Worm (Caenorhabditis elegans) whole organism, young adult: Measurements from ENCODE around the gene F59B10.2.

Source experiments
- B0019.2 ChIP-seq: fragments of 200-800 bp; sonication (Bioruptor generic); conservative IDR thresholded peaks from 2 replicates; pipeline ENCODE4 v1.3.6; 2022; ENCODE audit warnings: missing genetic modification reagents, missing genetic modification characterization, missing compliant biosample characterization
- B0035.1 ChIP-seq: sonication (generic microtip); optimal IDR thresholded peaks from 2 replicates; lab custom pipeline; 2016; ENCODE audit warnings: missing genetic modification characterization, mild to moderate bottlenecking, missing compliant biosample characterization, missing genotype, missing genetic modification reagents
- B0336.3 ChIP-seq: fragments of 200-800 bp; sonication (Bioruptor generic); IDR thresholded peaks from 2 replicates; pipeline ENCODE4 v1.3.6; 2022; ENCODE audit warnings: missing genetic modification characterization, missing compliant biosample characterization
- F33H1.4 ChIP-seq: fragments of 200-800 bp; sonication (Bioruptor generic); IDR thresholded peaks from 2 replicates; pipeline ENCODE4 v1.3.6; 2022; ENCODE audit warnings: missing genetic modification reagents, missing genetic modification characterization, missing compliant biosample characterization
- F37B4.10 ChIP-seq: fragments of 200-800 bp; sonication (Bioruptor generic); IDR thresholded peaks from 2 replicates; pipeline ENCODE4 v1.3.6; 2022; ENCODE audit warnings: missing genetic modification characterization, missing compliant biosample characterization
- F55B11.4 ChIP-seq: sonication (generic microtip); optimal IDR thresholded peaks from 2 replicates; lab custom pipeline; 2016; ENCODE audit warnings: missing compliant biosample characterization, missing genetic modification characterization, borderline replicate concordance; ENCODE audit not compliant: insufficient read depth
- Y53F4B.3 ChIP-seq: fragments of 200-800 bp; sonication (Bioruptor generic); IDR thresholded peaks from 2 replicates; pipeline ENCODE4 v1.3.6; 2022; ENCODE audit warnings: missing genetic modification reagents, missing genetic modification characterization, missing compliant biosample characterization
- Y53G8AR.9 ChIP-seq: fragments of 200-800 bp; sonication (Bioruptor generic); conservative IDR thresholded peaks from 2 replicates; pipeline ENCODE4 v1.3.6; 2022; ENCODE audit warnings: missing genetic modification reagents, missing genetic modification characterization, missing compliant biosample characterization
- Y56A3A.18 ChIP-seq: fragments of 200-800 bp; sonication (Bioruptor generic); IDR thresholded peaks from 2 replicates; pipeline ENCODE4 v1.3.6; 2022; ENCODE audit warnings: missing genetic modification reagents, missing genetic modification characterization, missing compliant biosample characterization
- Y95B8A.8 ChIP-seq: fragments of 200-800 bp; sonication (Bioruptor generic); IDR thresholded peaks from 2 replicates; pipeline ENCODE4 v1.3.6; 2022; ENCODE audit warnings: missing genetic modification reagents, missing genetic modification characterization, missing compliant biosample characterization
- ZK185.1 ChIP-seq: sonication (generic microtip); optimal IDR thresholded peaks from 2 replicates; lab custom pipeline; 2016; ENCODE audit warnings: mild to moderate bottlenecking, missing genetic modification characterization, missing compliant biosample characterization; ENCODE audit not compliant: poor library complexity, severe bottlenecking
- ama-1 ChIP-seq, 3 experiments: fragments of 150-350 bp in 1 of 3; sonication (generic microtip) in 2 of 3; optimal IDR thresholded peaks; 2 replicates each; lab custom pipeline; 2014 to 2018; ENCODE audit warnings: missing biosample characterization in 2 of 3, missing genetic modification characterization in 2 of 3, missing genetic modification reagents in 2 of 3
- aptf-2 ChIP-seq: fragments of 200-800 bp; sonication (Bioruptor generic); conservative IDR thresholded peaks from 2 replicates; pipeline ENCODE4 v1.3.6; 2022; ENCODE audit warnings: missing genetic modification reagents, missing genetic modification characterization, missing compliant biosample characterization
- aptf-3 ChIP-seq: fragments of 200-800 bp; sonication (Bioruptor generic); IDR thresholded peaks from 2 replicates; pipeline ENCODE4 v1.3.6; 2022; ENCODE audit warnings: missing genetic modification characterization, missing compliant biosample characterization
- cebp-1 ChIP-seq, 2 experiments: fragments of 200-800 bp in 1 of 2; sonication (Bioruptor generic) in 1 of 2; sonication (generic microtip) in 1 of 2; IDR thresholded peaks in 1 of 2; optimal IDR thresholded peaks in 1 of 2; 2 replicates each; pipeline versions ENCODE4 v1.3.6 to Lab custom; 2017 to 2022; ENCODE audit warnings: missing compliant biosample characterization in 2 of 2, missing genetic modification characterization in 2 of 2, mild to moderate bottlenecking in 1 of 2, missing genetic modification reagents in 1 of 2, moderate library complexity in 1 of 2
- ceh-100 ChIP-seq: fragments of 200-800 bp; sonication (Bioruptor generic); IDR thresholded peaks from 2 replicates; pipeline ENCODE4 v1.3.6; 2022; ENCODE audit warnings: missing genetic modification reagents, missing genetic modification characterization, missing compliant biosample characterization
- ceh-58 ChIP-seq: fragments of 200-800 bp; sonication (Bioruptor generic); IDR thresholded peaks from 2 replicates; pipeline ENCODE4 v1.3.6; 2022; ENCODE audit warnings: missing genetic modification characterization, missing compliant biosample characterization
- ceh-79 ChIP-seq: sonication (generic microtip); optimal IDR thresholded peaks from 2 replicates; lab custom pipeline; 2017; ENCODE audit warnings: mild to moderate bottlenecking, missing genetic modification characterization, missing compliant biosample characterization
- ceh-91 ChIP-seq: fragments of 200-800 bp; sonication (Bioruptor generic); IDR thresholded peaks from 2 replicates; pipeline ENCODE4 v1.3.6; 2022; ENCODE audit warnings: missing genetic modification reagents, missing genetic modification characterization, missing compliant biosample characterization
- chd-7 ChIP-seq: sonication (generic microtip); optimal IDR thresholded peaks from 2 replicates; lab custom pipeline; 2016; ENCODE audit warnings: mild to moderate bottlenecking, missing genetic modification characterization, moderate library complexity, missing compliant biosample characterization
- dox-1 ChIP-seq: fragments of 200-800 bp; sonication (Bioruptor generic); IDR thresholded peaks from 2 replicates; pipeline ENCODE4 v1.3.6; 2022; ENCODE audit warnings: missing genetic modification reagents, missing genetic modification characterization, missing compliant biosample characterization
- efl-1 ChIP-seq: fragments of 150-350 bp; optimal IDR thresholded peaks from 2 replicates; lab custom pipeline; 2014; ENCODE audit warnings: missing biosample characterization, missing genetic modification reagents, missing genetic modification characterization
- ekl-4 ChIP-seq: fragments of 200-800 bp; sonication (Bioruptor generic); IDR thresholded peaks from 2 replicates; pipeline ENCODE4 v1.3.6; 2022; ENCODE audit warnings: missing genetic modification reagents, missing genetic modification characterization, missing compliant biosample characterization
- ets-4 ChIP-seq: fragments of 200-800 bp; sonication (Bioruptor generic); optimal IDR thresholded peaks from 2 replicates; lab custom pipeline; 2018; ENCODE audit warnings: mild to moderate bottlenecking, missing genetic modification characterization, missing compliant biosample characterization
- hlh-12 ChIP-seq: sonication (generic microtip); optimal IDR thresholded peaks from 2 replicates; lab custom pipeline; 2016; ENCODE audit warnings: missing genetic modification characterization, missing compliant biosample characterization
- hmg-1.2 ChIP-seq: fragments of 200-800 bp; sonication (Bioruptor generic); IDR thresholded peaks from 2 replicates; pipeline ENCODE4 v1.3.6; 2022; ENCODE audit warnings: missing genetic modification reagents, missing genetic modification characterization, missing compliant biosample characterization
- lag-1 ChIP-seq: fragments of 200-800 bp; sonication (Bioruptor generic); IDR thresholded peaks from 2 replicates; pipeline ENCODE4 v1.3.6; 2022; ENCODE audit warnings: missing genetic modification reagents, missing genetic modification characterization, missing compliant biosample characterization
- let-607 ChIP-seq, 2 experiments: fragments of 200-800 bp in 1 of 2; sonication (Bioruptor generic) in 1 of 2; sonication (generic microtip) in 1 of 2; optimal IDR thresholded peaks; 2 replicates each; lab custom pipeline; 2016 to 2018; ENCODE audit warnings: mild to moderate bottlenecking in 2 of 2, missing compliant biosample characterization in 2 of 2, missing genetic modification characterization in 2 of 2, moderate library complexity in 2 of 2, missing genotype in 1 of 2
- madf-3 ChIP-seq: fragments of 200-800 bp; sonication (Bioruptor generic); IDR thresholded peaks from 2 replicates; pipeline ENCODE4 v1.3.6; 2022; ENCODE audit warnings: missing genetic modification reagents, missing genetic modification characterization, missing compliant biosample characterization
- mel-28 ChIP-seq: sonication (generic microtip); optimal IDR thresholded peaks from 2 replicates; lab custom pipeline; 2016; ENCODE audit warnings: borderline replicate concordance, mild to moderate bottlenecking, missing genetic modification characterization, missing compliant biosample characterization
- mes-4 ChIP-seq: sonication (generic microtip); optimal IDR thresholded peaks from 2 replicates; lab custom pipeline; 2016; ENCODE audit warnings: missing genotype, missing genetic modification characterization, missing compliant biosample characterization
- pha-4 ChIP-seq: fragments of 150-350 bp; sonication (generic microtip); optimal IDR thresholded peaks from 2 replicates; lab custom pipeline; 2014; ENCODE audit warnings: missing biosample characterization, missing genetic modification reagents, missing genetic modification characterization
- rcor-1 ChIP-seq: fragments of 200-800 bp; sonication (Bioruptor generic); IDR thresholded peaks from 2 replicates; pipeline ENCODE4 v1.3.6; 2022; ENCODE audit warnings: missing genetic modification reagents, missing genetic modification characterization, missing compliant biosample characterization
- repo-1 ChIP-seq: sonication (generic microtip); optimal IDR thresholded peaks from 2 replicates; lab custom pipeline; 2017; ENCODE audit warnings: mild to moderate bottlenecking, missing genetic modification characterization, missing compliant biosample characterization
- snpc-1.1 ChIP-seq: sonication (generic microtip); optimal IDR thresholded peaks from 2 replicates; lab custom pipeline; 2017; ENCODE audit warnings: missing genetic modification characterization, mild to moderate bottlenecking, missing compliant biosample characterization, antibody characterized with exemption, moderate library complexity, missing genotype, missing genetic modification reagents; ENCODE audit not compliant: insufficient read depth
- snpc-1.3 ChIP-seq: sonication (generic microtip); optimal IDR thresholded peaks from 2 replicates; lab custom pipeline; 2017; ENCODE audit warnings: missing genetic modification characterization, mild to moderate bottlenecking, missing compliant biosample characterization, antibody characterized with exemption, moderate library complexity, missing genotype, missing genetic modification reagents; ENCODE audit not compliant: insufficient read depth
- snpc-3.4 ChIP-seq: sonication (generic microtip); optimal IDR thresholded peaks from 2 replicates; lab custom pipeline; 2017; ENCODE audit warnings: missing genetic modification characterization, mild to moderate bottlenecking, missing compliant biosample characterization, antibody characterized with exemption, moderate library complexity, missing genotype, missing genetic modification reagents
- sptf-2 ChIP-seq: fragments of 200-800 bp; sonication (Bioruptor generic); optimal IDR thresholded peaks from 2 replicates; lab custom pipeline; 2018; ENCODE audit warnings: mild to moderate bottlenecking, missing genetic modification characterization, missing compliant biosample characterization
- tbp1 ChIP-seq: fragments of 200-800 bp; sonication (Bioruptor generic); optimal IDR thresholded peaks from 2 replicates; lab custom pipeline; 2018; ENCODE audit warnings: mild to moderate bottlenecking, missing genetic modification characterization, missing compliant biosample characterization
- tlf-1 ChIP-seq: fragments of 200-800 bp; sonication (Bioruptor generic); optimal IDR thresholded peaks from 2 replicates; lab custom pipeline; 2018; ENCODE audit warnings: mild to moderate bottlenecking, missing genetic modification characterization, missing compliant biosample characterization
- zim-3 ChIP-seq: sonication (generic microtip); optimal IDR thresholded peaks from 2 replicates; lab custom pipeline; 2017; ENCODE audit warnings: mild to moderate bottlenecking, missing genetic modification characterization, moderate library complexity, missing compliant biosample characterization
- ztf-25 ChIP-seq: fragments of 200-800 bp; sonication (Bioruptor generic); IDR thresholded peaks from 2 replicates; pipeline ENCODE4 v1.3.6; 2022; ENCODE audit warnings: missing genetic modification reagents, missing genetic modification characterization, missing compliant biosample characterization
- ztf-26 ChIP-seq: sonication (generic microtip); optimal IDR thresholded peaks from 2 replicates; lab custom pipeline; 2017; ENCODE audit warnings: missing genetic modification characterization, missing compliant biosample characterization
- ztf-28 ChIP-seq: fragments of 200-800 bp; sonication (Bioruptor generic); IDR thresholded peaks from 2 replicates; pipeline ENCODE4 v1.3.6; 2022; ENCODE audit warnings: missing genetic modification reagents, missing genetic modification characterization, missing compliant biosample characterization
- ztf-3 ChIP-seq: fragments of 200-800 bp; sonication (Bioruptor generic); optimal IDR thresholded peaks from 2 replicates; lab custom pipeline; 2018; ENCODE audit warnings: mild to moderate bottlenecking, missing genetic modification characterization, missing compliant biosample characterization

Gene F59B10.2

DNA sequence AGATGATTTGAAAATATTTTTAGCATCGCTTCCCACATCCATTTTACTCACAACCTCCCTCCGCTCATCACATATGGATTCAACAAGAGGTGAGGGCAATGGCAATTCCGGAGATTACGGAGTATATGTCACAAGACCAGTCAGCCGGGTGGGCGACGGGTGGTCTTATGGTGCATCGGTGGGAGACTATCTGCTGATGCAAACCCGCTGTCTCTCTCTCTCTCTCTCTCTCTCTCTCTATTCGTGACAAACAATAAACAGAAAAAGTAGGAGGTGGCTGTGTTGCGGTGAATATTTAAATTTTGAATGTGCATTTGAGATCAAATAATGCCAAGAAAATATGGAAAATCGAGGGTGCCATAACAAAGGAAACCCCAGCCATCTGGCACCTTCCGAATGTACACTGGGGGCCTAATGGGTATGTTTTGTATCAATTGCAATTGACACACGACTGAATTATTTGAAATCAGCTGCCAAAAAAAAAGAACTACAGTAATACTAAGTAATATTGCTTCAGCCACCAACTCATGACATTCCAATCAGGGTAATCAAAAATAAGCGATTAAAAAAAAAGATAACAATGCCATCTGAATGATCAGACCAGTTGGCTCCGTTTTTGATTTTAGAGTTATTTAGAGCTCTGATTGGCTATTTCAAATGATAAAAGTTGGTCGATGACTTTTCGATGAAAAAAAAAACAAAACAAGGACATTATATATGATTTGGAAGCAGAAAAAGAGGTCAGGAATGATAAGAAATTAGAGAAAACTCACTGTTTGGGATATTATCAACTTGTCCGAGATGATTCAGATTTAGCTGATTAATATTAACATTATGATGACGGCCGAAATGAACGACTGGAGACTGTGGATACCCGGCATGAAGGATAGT is 38.4 kb upstream of the F59B10.2 start:
- TF ChIP-seq dox-1 (GFP tag; lab: Robert Waterston, UW) = peak; percentile 37; the same call in 1 of the 2 replicates
- TF ChIP-seq cebp-1 (GFP tag; IDR thresholded peaks at IDR 0.05; lab: Robert Waterston, UW) = no peak
- TF ChIP-seq cebp-1 (tag; optimal IDR thresholded peaks at IDR 0.05; lab: Kevin White, UChicago) = peak; percentile 6
- TF ChIP-seq ceh-79 (tag; lab: Kevin White, UChicago) = no peak
- peak; percentile 59 for TF ChIP-seq ets-4 (GFP tag; lab: Kevin White, UChicago)
- 0 out of 2 replicates have a peak, but pooled peaks have one; percentile 49 for TF ChIP-seq ztf-25 (GFP tag; lab: Robert Waterston, UW)
- TF ChIP-seq tlf-1 = peak; percentile 40
- no peak for TF ChIP-seq B0019.2
- TF ChIP-seq Y56A3A.18 = 0 out of 2 replicates have a peak, but pooled peaks have one; percentile 6
- TF ChIP-seq tbp1 (GFP tag; lab: Kevin White, UChicago) = peak; percentile 21
- TF ChIP-seq ztf-28 = 0 out of 2 replicates have a peak, but pooled peaks have one; percentile 23
- TF ChIP-seq Y53F4B.3 = no peak
- TF ChIP-seq snpc-3.4 (tag; lab: Kevin White, UChicago) = peak; percentile 11
- peak; percentile 24; the same call in 1 of the 2 replicates for TF ChIP-seq hmg-1.2
- no peak for TF ChIP-seq sptf-2 (GFP tag; lab: Kevin White, UChicago)
- TF ChIP-seq B0336.3 = 0 out of 2 replicates have a peak, but pooled peaks have one; percentile 3
- TF ChIP-seq ceh-100 (GFP tag; lab: Robert Waterston, UW) = 0 out of 2 replicates have a peak, but pooled peaks have one; percentile 9
- TF ChIP-seq ceh-58 = no peak
- TF ChIP-seq Y95B8A.8 (GFP tag; lab: Robert Waterston, UW) = 0 out of 2 replicates have a peak, but pooled peaks have one; percentile 8
- TF ChIP-seq ama-1 (optimal IDR thresholded peaks at IDR 0.05; lab: Kevin White, UChicago) = peak; percentile 94
- peak in 1 of 2 experiments; percentile 9 for TF ChIP-seq ama-1 (GFP tag; optimal IDR thresholded peaks at IDR 0.05; lab: Kevin White, UChicago)
- TF ChIP-seq madf-3 (GFP tag; lab: Robert Waterston, UW) = no peak
- no peak for TF ChIP-seq B0035.1
- no peak for TF ChIP-seq chd-7
- peak; percentile 31 for TF ChIP-seq ZK185.1 (tag; lab: Kevin White, UChicago)
- TF ChIP-seq Y53G8AR.9 (GFP tag; lab: Robert Waterston, UW) = 0 out of 2 replicates have a peak, but pooled peaks have one; percentile 7
- no peak for TF ChIP-seq ztf-26 (tag; lab: Kevin White, UChicago)
- no peak for TF ChIP-seq F55B11.4
- peak; percentile 15 for TF ChIP-seq zim-3 (tag; lab: Kevin White, UChicago)

DNA sequence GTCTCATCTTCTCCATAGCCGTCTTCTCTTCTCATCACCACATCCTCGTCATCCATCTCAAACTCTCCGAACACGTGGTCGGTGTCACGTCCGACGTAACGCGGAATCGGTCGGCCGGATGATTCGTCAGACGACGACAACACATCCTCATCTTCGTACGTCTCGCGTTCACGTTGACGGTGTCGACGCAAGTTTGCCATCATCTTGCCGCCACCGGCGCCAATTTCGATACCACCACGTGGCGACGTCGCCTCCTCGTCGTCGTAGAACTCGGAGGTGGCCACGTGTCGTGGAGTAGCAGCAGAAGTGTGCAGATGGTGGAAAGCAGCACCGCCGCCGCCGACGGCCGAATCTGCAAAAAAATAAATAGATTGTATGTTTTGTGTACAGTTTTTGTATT is 37.7 kb upstream of the F59B10.2 start:
- no peak for TF ChIP-seq snpc-1.1 (tag; lab: Kevin White, UChicago)
- no peak for TF ChIP-seq ceh-91
- no peak; the same call in 1 of the 2 replicates for TF ChIP-seq aptf-3 (GFP tag; lab: Robert Waterston, UW)
- no peak for TF ChIP-seq ets-4 (GFP tag; lab: Kevin White, UChicago)
- no peak for TF ChIP-seq snpc-1.3 (tag; lab: Kevin White, UChicago)
- no peak; the same call in 1 of the 2 replicates for TF ChIP-seq aptf-2 (GFP tag; lab: Robert Waterston, UW)
- no peak for TF ChIP-seq rcor-1 (GFP tag; lab: Robert Waterston, UW)
- TF ChIP-seq pha-4 (tag; lab: Kevin White, UChicago) = no peak
- no peak for TF ChIP-seq repo-1 (tag; lab: Kevin White, UChicago)
- no peak for TF ChIP-seq mel-28 (tag; lab: Kevin White, UChicago)
- TF ChIP-seq hlh-12 = no peak
- no peak for TF ChIP-seq lag-1 (GFP tag; lab: Robert Waterston, UW)
- TF ChIP-seq mes-4 (tag; lab: Kevin White, UChicago) = no peak
- TF ChIP-seq let-607 (tag; optimal IDR thresholded peaks at IDR 0.05; lab: Kevin White, UChicago) = peak in 1 of 2 experiments; percentile 0
- TF ChIP-seq ekl-4 (GFP tag; lab: Robert Waterston, UW) = peak; percentile 50; the same call in 1 of the 2 replicates
- TF ChIP-seq F37B4.10 (GFP tag; lab: Robert Waterston, UW) = no peak
- no peak for TF ChIP-seq ZK185.1 (tag; lab: Kevin White, UChicago)
- peak; percentile 35 for TF ChIP-seq ztf-3 (GFP tag; lab: Kevin White, UChicago)
- no peak; the same call in 1 of the 2 replicates for TF ChIP-seq F33H1.4 (GFP tag; lab: Robert Waterston, UW)
- no peak for TF ChIP-seq efl-1 (GFP tag; lab: Kevin White, UChicago)
